Worm (Caenorhabditis elegans) whole organism, late embryonic: ENCODE results near the gene nspc-16.

ENCODE experiments used
- ceh-14 ChIP-seq: sonication (generic microtip); optimal IDR thresholded peaks from 2 replicates; lab custom pipeline; 2016; ENCODE audit warnings: missing genotype, missing genetic modification characterization, missing compliant biosample characterization
- hlh-13 ChIP-seq: fragments of 200-800 bp; sonication (Bioruptor generic); optimal IDR thresholded peaks from 2 replicates; lab custom pipeline; 2018; ENCODE audit warnings: mild to moderate bottlenecking, missing genetic modification characterization, missing compliant biosample characterization
- hlh-15 ChIP-seq: sonication (generic microtip); optimal IDR thresholded peaks from 2 replicates; lab custom pipeline; 2016; ENCODE audit warnings: missing genetic modification characterization, missing compliant biosample characterization
- pat-9 ChIP-seq: fragments of 200-800 bp; sonication (Bioruptor generic); optimal IDR thresholded peaks from 2 replicates; lab custom pipeline; 2018; ENCODE audit warnings: mild to moderate bottlenecking, missing genetic modification characterization, moderate library complexity, missing compliant biosample characterization
- tbx-2 ChIP-seq: sonication (generic microtip); optimal IDR thresholded peaks from 2 replicates; lab custom pipeline; 2016; ENCODE audit warnings: missing genetic modification characterization, missing compliant biosample characterization

ce11 chrX:14539468-14539867 is 16.1 kb downstream of the nspc-16 start:
- no peak for TF ChIP-seq pat-9 (tag; lab: Kevin White, UChicago)
- no peak for TF ChIP-seq tbx-2 (tag; lab: Kevin White, UChicago)
- no peak for TF ChIP-seq ceh-14 (tag; lab: Kevin White, UChicago)
- TF ChIP-seq hlh-13 (GFP tag; lab: Kevin White, UChicago): no peak
- no peak for TF ChIP-seq hlh-15 (tag; lab: Kevin White, UChicago)
